Worm (Caenorhabditis elegans) whole organism, mixed stage, embryonic: ENCODE results near the gene msp-76.

Experiments
- bed-3 ChIP-seq: fragments of 200-800 bp; sonication (Bioruptor generic); optimal IDR thresholded peaks from 3 replicates; lab custom pipeline; 2018; ENCODE audit warnings: mild to moderate bottlenecking, missing genetic modification characterization, moderate library complexity, missing compliant biosample characterization
- elt-1 ChIP-seq: sonication (generic microtip); optimal IDR thresholded peaks from 2 replicates; lab custom pipeline; 2017; ENCODE audit warnings: missing genetic modification characterization, mild to moderate bottlenecking, missing compliant biosample characterization, antibody characterized with exemption, moderate library complexity, borderline replicate concordance; ENCODE audit not compliant: insufficient read depth
- elt-3 ChIP-seq: fragments of 150-350 bp; optimal IDR thresholded peaks from 2 replicates; lab custom pipeline; 2014; ENCODE audit warnings: missing biosample characterization, missing genetic modification characterization
- lin-13 ChIP-seq: fragments of 150-350 bp; optimal IDR thresholded peaks from 2 replicates; lab custom pipeline; 2014; ENCODE audit warnings: missing biosample characterization, missing genetic modification characterization
- lsy-2 ChIP-seq: fragments of 150-350 bp; optimal IDR thresholded peaks from 2 replicates; lab custom pipeline; 2014; ENCODE audit warnings: missing biosample characterization, missing genetic modification characterization
- mep-1 ChIP-seq: fragments of 150-350 bp; optimal IDR thresholded peaks from 2 replicates; lab custom pipeline; 2017; ENCODE audit warnings: missing biosample characterization, missing genetic modification reagents, missing genetic modification characterization, inconsistent platforms
- nhr-12 ChIP-seq: fragments of 150-350 bp; optimal IDR thresholded peaks from 2 replicates; lab custom pipeline; 2014; ENCODE audit warnings: missing biosample characterization, missing genetic modification characterization
- nhr-28 ChIP-seq: fragments of 150-350 bp; optimal IDR thresholded peaks from 2 replicates; lab custom pipeline; 2014; ENCODE audit warnings: missing biosample characterization, missing genetic modification characterization
- nhr-76 ChIP-seq: sonication (generic microtip); optimal IDR thresholded peaks from 2 replicates; lab custom pipeline; 2017; ENCODE audit warnings: missing biosample characterization, missing genetic modification characterization
- pha-4 ChIP-seq: fragments of 150-350 bp; optimal IDR thresholded peaks from 2 replicates; lab custom pipeline; 2018; ENCODE audit warnings: missing biosample characterization, missing genetic modification reagents, missing genetic modification characterization
- unc-39 ChIP-seq: fragments of 150-350 bp; optimal IDR thresholded peaks from 2 replicates; lab custom pipeline; 2014; ENCODE audit warnings: missing biosample characterization, missing genetic modification characterization

DNA sequence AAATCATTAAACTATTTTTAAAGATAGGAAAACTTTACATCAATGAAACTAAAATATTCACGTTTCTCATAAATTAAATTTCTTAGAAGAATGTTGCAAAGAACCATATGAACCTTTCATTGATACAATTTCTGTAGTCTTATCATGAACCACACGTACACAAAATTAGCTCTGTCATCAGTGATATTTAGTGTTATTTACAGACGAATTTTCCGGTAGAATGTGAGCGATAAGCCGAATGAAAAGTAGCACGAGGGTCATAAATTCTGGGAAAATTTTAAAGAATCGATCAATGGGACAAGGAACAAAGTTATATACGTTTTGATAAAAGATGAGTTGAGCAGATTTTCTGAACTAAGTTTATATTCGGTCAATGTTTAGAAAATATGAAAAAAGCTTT, 12.3 kb upstream of the msp-76 start:
- no peak for TF ChIP-seq lsy-2 (tag; lab: Kevin White, UChicago)
- no peak for TF ChIP-seq unc-39
- TF ChIP-seq nhr-28 (tag; lab: Kevin White, UChicago): no peak
- no peak for TF ChIP-seq lin-13
- TF ChIP-seq nhr-12 (tag; lab: Kevin White, UChicago): no peak
- no peak for TF ChIP-seq nhr-76 (tag; lab: Kevin White, UChicago)
- TF ChIP-seq elt-1 (tag; lab: Kevin White, UChicago): no peak
- no peak for TF ChIP-seq bed-3 (GFP tag; lab: Kevin White, UChicago)
- TF ChIP-seq elt-3 (tag; lab: Kevin White, UChicago): no peak
- no peak for TF ChIP-seq pha-4 (tag; lab: Kevin White, UChicago)
- TF ChIP-seq mep-1: no peak
